Worm (Caenorhabditis elegans): ENCODE measurements around the gene F53A2.1.

The F53A2.1 gene

ce11 chrIII:13317383-13317911 is 7.2 kb downstream of the F53A2.1 start:
- TF ChIP-seq che-1 (tag; optimal IDR thresholded peaks at IDR 0.05) (no peak), nfya-1 (tag; optimal IDR thresholded peaks at IDR 0.05) (peak; percentile 53)

- TF ChIP-seq hlh-30 (tag; optimal IDR thresholded peaks at IDR 0.05; ENCODE audit: insufficient read depth) (peak; percentile 51), dmd-4 (tag; optimal IDR thresholded peaks at IDR 0.05; ENCODE audit: borderline replicate concordance) (no peak)
These were observed 7.7 kb downstream of the F53A2.1 start for ce11 chrIII:13316935-13317334.

DNA sequence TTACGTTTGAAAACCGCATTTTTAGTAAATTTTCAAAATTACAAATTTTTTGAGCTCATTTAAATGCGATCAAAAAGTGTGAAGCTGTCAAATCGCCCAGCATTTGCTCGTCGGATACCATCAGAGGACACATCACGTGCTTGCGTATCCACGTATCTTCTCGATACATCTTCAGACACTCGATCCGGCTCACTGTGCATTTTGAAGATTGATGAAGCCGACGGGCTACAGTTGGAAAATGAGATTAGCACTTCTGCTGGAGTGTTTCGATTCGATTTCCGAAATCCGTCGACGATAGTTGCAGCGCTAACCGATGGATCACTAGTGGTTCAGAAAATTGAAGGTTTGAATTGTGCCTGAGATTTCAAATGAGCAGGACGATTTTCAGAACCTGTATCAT is 9.6 kb downstream of the F53A2.1 start, which contains the start of gene dph-7:
Gene dph-7, plus strand, starts transcription at position 53 of the 400 bp plus-strand sequence.
- no peak for TF ChIP-seq ahr-1 (tag; optimal IDR thresholded peaks at IDR 0.05)
- no peak for TF ChIP-seq sox-4 (tag; optimal IDR thresholded peaks at IDR 0.05)
- TF ChIP-seq fax-1 (tag; optimal IDR thresholded peaks at IDR 0.05) = no peak
- no peak for TF ChIP-seq pag-3 (tag; optimal IDR thresholded peaks at IDR 0.05; ENCODE audit: borderline replicate concordance)
- no peak for TF ChIP-seq elt-4 (tag; optimal IDR thresholded peaks at IDR 0.05)
- TF ChIP-seq sdc-2 (tag; optimal IDR thresholded peaks at IDR 0.05) = no peak
- TF ChIP-seq lim-6 (tag; optimal IDR thresholded peaks at IDR 0.05) = no peak
- TF ChIP-seq unc-3 (GFP tag; conservative IDR thresholded peaks at IDR 0.05) = no peak
- TF ChIP-seq unc-3 (tag; optimal IDR thresholded peaks at IDR 0.05) = no peak
- no peak for TF ChIP-seq ztf-16 (tag; optimal IDR thresholded peaks at IDR 0.05)
- no peak for TF ChIP-seq dve-1 (tag; optimal IDR thresholded peaks at IDR 0.05)

DNA sequence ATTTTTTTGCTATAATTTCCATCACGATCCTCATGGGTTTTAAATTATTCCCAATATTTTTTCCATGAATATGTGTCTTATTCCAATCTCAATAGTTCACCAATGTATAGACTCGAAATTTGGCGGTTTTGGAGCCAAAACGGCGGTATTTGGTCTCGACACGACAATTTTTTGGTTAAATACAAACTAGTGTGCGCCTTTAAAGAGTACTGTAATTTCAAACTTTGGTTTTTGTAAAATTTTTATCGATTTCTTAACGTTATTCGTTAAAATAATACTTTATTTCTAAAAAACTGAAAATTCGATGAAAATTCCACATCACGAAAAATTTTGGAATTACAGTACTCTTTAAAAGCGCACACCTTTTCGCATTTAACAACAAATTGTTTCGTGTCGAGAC is 10.0 kb downstream of the F53A2.1 start:
- TF ChIP-seq ceh-2 (tag; optimal IDR thresholded peaks at IDR 0.05) (no peak), elt-2 (tag; optimal IDR thresholded peaks at IDR 0.05) (no peak), fkh-6 (tag; optimal IDR thresholded peaks at IDR 0.05) (no peak), tbx-2 (tag; optimal IDR thresholded peaks at IDR 0.05) (no peak), dmd-4 (tag; optimal IDR thresholded peaks at IDR 0.05; ENCODE audit: borderline replicate concordance) (no peak), tbx-7 (tag; optimal IDR thresholded peaks at IDR 0.05) (no peak), che-1 (tag; optimal IDR thresholded peaks at IDR 0.05) (no peak), nhr-232 (tag; optimal IDR thresholded peaks at IDR 0.05) (no peak), unc-42 (tag; optimal IDR thresholded peaks at IDR 0.05) (no peak), mec-3 (tag; optimal IDR thresholded peaks at IDR 0.05; ENCODE audit: borderline replicate concordance) (no peak), fkh-10 (GFP tag; optimal IDR thresholded peaks at IDR 0.05) (no peak), dve-1 (tag; optimal IDR thresholded peaks at IDR 0.05) (no peak), zip-5 (tag; optimal IDR thresholded peaks at IDR 0.05) (no peak), syd-9 (tag; optimal IDR thresholded peaks at IDR 0.05) (no peak), unc-3 (GFP tag; conservative IDR thresholded peaks at IDR 0.05) (no peak), unc-3 (tag; optimal IDR thresholded peaks at IDR 0.05) (no peak), elt-4 (tag; optimal IDR thresholded peaks at IDR 0.05) (no peak), ceh-30 (tag; optimal IDR thresholded peaks at IDR 0.05) (no peak)

ce11 chrIII:13313788-13314187 is 10.9 kb downstream of the F53A2.1 start, which contains the start of gene Y43F4B.10:
Gene Y43F4B.10, plus strand, starts transcription at chrIII:13314068.
- TF ChIP-seq ceh-18 (tag; optimal IDR thresholded peaks at IDR 0.05) (no peak), ref-2 (tag; optimal IDR thresholded peaks at IDR 0.05) (no peak), nfya-1 (tag; optimal IDR thresholded peaks at IDR 0.05) (peak; percentile 10), ceh-2 (tag; optimal IDR thresholded peaks at IDR 0.05) (no peak), fkh-10 (GFP tag; optimal IDR thresholded peaks at IDR 0.05) (no peak), pax-1 (tag; optimal IDR thresholded peaks at IDR 0.05) (peak; percentile 40), ceh-48 (tag; optimal IDR thresholded peaks at IDR 0.05) (peak; percentile 77)

ce11 chrIII:13310552-13310951 is 14.1 kb downstream of the F53A2.1 start:
- no peak for TF ChIP-seq fax-1 (tag; optimal IDR thresholded peaks at IDR 0.05)
- TF ChIP-seq nhr-11 (tag; optimal IDR thresholded peaks at IDR 0.05) = no peak
- TF ChIP-seq hlh-8 (tag; optimal IDR thresholded peaks at IDR 0.05) = no peak
- TF ChIP-seq rnt-1 (tag; optimal IDR thresholded peaks at IDR 0.05) = no peak
- no peak for TF ChIP-seq ceh-45 (GFP tag; IDR thresholded peaks at IDR 0.05)
- no peak for TF ChIP-seq ceh-19 (GFP tag; optimal IDR thresholded peaks at IDR 0.05)
- TF ChIP-seq F13H6.1 (tag; optimal IDR thresholded peaks at IDR 0.05) = no peak
- no peak for TF ChIP-seq ceh-48 (tag; optimal IDR thresholded peaks at IDR 0.05)
- TF ChIP-seq ceh-14 (tag; optimal IDR thresholded peaks at IDR 0.05) = no peak
- TF ChIP-seq fkh-6 (tag; optimal IDR thresholded peaks at IDR 0.05) = no peak
- no peak for TF ChIP-seq ceh-30 (tag; optimal IDR thresholded peaks at IDR 0.05)
- no peak for TF ChIP-seq pag-3 (tag; optimal IDR thresholded peaks at IDR 0.05; ENCODE audit: borderline replicate concordance)
- TF ChIP-seq ahr-1 (tag; optimal IDR thresholded peaks at IDR 0.05) = no peak
- TF ChIP-seq ttx-3 (tag; optimal IDR thresholded peaks at IDR 0.05) = no peak
- no peak for TF ChIP-seq C38D4.7 (GFP tag; optimal IDR thresholded peaks at IDR 0.05)
- TF ChIP-seq pha-2 (tag; optimal IDR thresholded peaks at IDR 0.05) = no peak
- no peak for TF ChIP-seq eyg-1 (tag; optimal IDR thresholded peaks at IDR 0.05)
